Worm (Caenorhabditis elegans): Measurements from ENCODE around the gene R13H4.7.
A peak's percentile ranks its signal among the peaks of the same experiment; 100 is the strongest.

The R13H4.7 gene

ce11 chrV:11893975-11894374 is 25.9 kb upstream of the R13H4.7 start, which contains the start of gene K12G11.6:
K12G11.6 (plus strand) TSS chrV:11894331.
- TF ChIP-seq F57C9.4 (tag; optimal IDR thresholded peaks at IDR 0.05) (no peak), nhr-80 (tag; optimal IDR thresholded peaks at IDR 0.05) (no peak), ceh-40 (GFP tag; IDR thresholded peaks at IDR 0.05) (no peak), gei-17 (GFP tag; optimal IDR thresholded peaks at IDR 0.05) (no peak), hmg-1.2 (GFP tag; IDR thresholded peaks at IDR 0.05) (no peak), ceh-100 (GFP tag; IDR thresholded peaks at IDR 0.05) (no peak), dpl-1 (GFP tag; optimal IDR thresholded peaks at IDR 0.05) (no peak), nfyb-1 (GFP tag; IDR thresholded peaks at IDR 0.05) (no peak), snpc-3.4 (tag; optimal IDR thresholded peaks at IDR 0.05) (no peak), attf-3 (GFP tag; conservative IDR thresholded peaks at IDR 0.05) (no peak), B0261.1 (tag; optimal IDR thresholded peaks at IDR 0.05) (no peak), efl-1 (GFP tag; optimal IDR thresholded peaks at IDR 0.05) (no peak), ama-1 (optimal IDR thresholded peaks at IDR 0.05) (no peak), ama-1 (GFP tag; optimal IDR thresholded peaks at IDR 0.05) (no peak)

- TF ChIP-seq hsf-1 (GFP tag; IDR thresholded peaks at IDR 0.05) (no peak), cebp-1 (GFP tag; IDR thresholded peaks at IDR 0.05) (no peak), cebp-1 (tag; optimal IDR thresholded peaks at IDR 0.05) (no peak), bed-1 (GFP tag; IDR thresholded peaks at IDR 0.05) (no peak)
These were observed 23.3 kb upstream of the R13H4.7 start, which contains the start of the genes sodh-2 and srx-76 for ce11 chrV:11891143-11891862. sodh-2 (minus strand) TSS chrV:11891243. srx-76 (plus strand) TSS chrV:11891812.

- TF ChIP-seq hrde-1 (tag; optimal IDR thresholded peaks at IDR 0.05; ENCODE audit: borderline replicate concordance) (no peak), Y67H2A.10 (GFP tag; conservative IDR thresholded peaks at IDR 0.05) (no peak), ekl-4 (GFP tag; IDR thresholded peaks at IDR 0.05) (peak; percentile 12; the same call in 1 of the 2 replicates), egl-44 (GFP tag; IDR thresholded peaks at IDR 0.05) (no peak), madf-10 (tag; optimal IDR thresholded peaks at IDR 0.05) (no peak), cebp-1 (GFP tag; IDR thresholded peaks at IDR 0.05) (no peak), cebp-1 (tag; optimal IDR thresholded peaks at IDR 0.05) (peak; percentile 40), C06A6.2 (GFP tag; conservative IDR thresholded peaks at IDR 0.05) (no peak), ceh-27 (GFP tag; optimal IDR thresholded peaks at IDR 0.05) (no peak), tlf-1 (GFP tag; optimal IDR thresholded peaks at IDR 0.05) (peak; percentile 63), madf-3 (GFP tag; IDR thresholded peaks at IDR 0.05) (0 out of 2 replicates have a peak, but pooled peaks have one; percentile 55), F55B11.4 (tag; optimal IDR thresholded peaks at IDR 0.05; ENCODE audit: borderline replicate concordance, insufficient read depth) (no peak), lir-1 (GFP tag; conservative IDR thresholded peaks at IDR 0.05) (0 out of 2 replicates have a peak, but pooled peaks have one; percentile 33), ztf-18 (tag; optimal IDR thresholded peaks at IDR 0.05) (no peak), Y79H2A.3 (GFP tag; conservative IDR thresholded peaks at IDR 0.05) (no peak), T26A5.8 (tag; optimal IDR thresholded peaks at IDR 0.05) (no peak), ama-1 (optimal IDR thresholded peaks at IDR 0.05) (peak; percentile 84), ama-1 (GFP tag; optimal IDR thresholded peaks at IDR 0.05) (no peak), somi-1 (GFP tag; optimal IDR thresholded peaks at IDR 0.05) (peak; percentile 6), Y53G8AR.9 (GFP tag; conservative IDR thresholded peaks at IDR 0.05) (peak; percentile 45; the same call in 1 of the 2 replicates), F52B5.7 (tag; optimal IDR thresholded peaks at IDR 0.05) (peak; percentile 41), ZK185.1 (tag; optimal IDR thresholded peaks at IDR 0.05; ENCODE audit: poor library complexity, severe bottlenecking) (no peak), nhr-120 (GFP tag; IDR thresholded peaks at IDR 0.05) (no peak), C17E4.6 (GFP tag; IDR thresholded peaks at IDR 0.05) (no peak), F57A8.1 (GFP tag; optimal IDR thresholded peaks at IDR 0.05) (no peak), akir-1 (GFP tag; optimal IDR thresholded peaks at IDR 0.05) (no peak), let-526 (GFP tag; IDR thresholded peaks at IDR 0.05) (peak; percentile 15; the same call in 1 of the 2 replicates), aptf-2 (GFP tag; conservative IDR thresholded peaks at IDR 0.05) (no peak), dpff-1 (tag; optimal IDR thresholded peaks at IDR 0.05) (no peak)
These were observed 21.3 kb upstream of the R13H4.7 start for ce11 chrV:11889115-11889935.

Data from whole organism, young adult.